Fruit fly (Drosophila melanogaster) whole organism, wandering third instar larva: ENCODE data around the gene RpS10b.

Experiments
- Abd-B ChIP-seq: fragments of >200 bp; optimal IDR thresholded peaks from 2 replicates; lab custom pipeline; 2017; ENCODE audit warnings: missing biosample characterization, missing genetic modification characterization
- CG32264 ChIP-seq: fragments of 200-800 bp; sonication (Bioruptor generic); optimal IDR thresholded peaks from 2 replicates; lab custom pipeline; 2016; ENCODE audit warnings: missing biosample characterization, missing genetic modification characterization
- CG9705 ChIP-seq: fragments of 200-800 bp; sonication (Bioruptor generic); optimal IDR thresholded peaks from 2 replicates; lab custom pipeline; 2018; ENCODE audit warnings: missing biosample characterization, mild to moderate bottlenecking, missing genetic modification characterization
- Dfd ChIP-seq: fragments of >200 bp; optimal IDR thresholded peaks from 2 replicates; lab custom pipeline; 2017; ENCODE audit warnings: missing biosample characterization, missing genetic modification characterization
- Dif ChIP-seq: fragments of 200-275, 200-300 bp; sonication (Bioruptor generic); optimal IDR thresholded peaks from 2 replicates; lab custom pipeline; 2018; ENCODE audit warnings: missing biosample characterization, missing genetic modification characterization; ENCODE audit not compliant: partially characterized antibody
- HLH106 ChIP-seq: fragments of 200-800 bp; optimal IDR thresholded peaks from 3 replicates; lab custom pipeline; 2019; ENCODE audit warnings: missing biosample characterization, mild to moderate bottlenecking, missing genetic modification characterization, moderate library complexity
- Hnf4 ChIP-seq: fragments of 200-800 bp; sonication (Bioruptor generic); optimal IDR thresholded peaks from 2 replicates; lab custom pipeline; 2016; ENCODE audit warnings: missing biosample characterization, mild to moderate bottlenecking, missing genetic modification characterization
- Hr78 ChIP-seq: fragments of >200 bp; optimal IDR thresholded peaks from 2 replicates; lab custom pipeline; 2017; ENCODE audit warnings: missing biosample characterization, missing genetic modification characterization
- Hr83 ChIP-seq: fragments of 200-300 bp; sonication (Bioruptor generic); optimal IDR thresholded peaks from 2 replicates; lab custom pipeline; 2016; ENCODE audit warnings: missing biosample characterization, mild to moderate bottlenecking, missing genetic modification characterization, moderate library complexity; ENCODE audit not compliant: poor library complexity, severe bottlenecking
- Mio ChIP-seq: sonication (Bioruptor generic); optimal IDR thresholded peaks from 2 replicates; lab custom pipeline; 2016; ENCODE audit warnings: missing biosample characterization, missing genetic modification characterization
- Myc ChIP-seq: fragments of >200 bp; optimal IDR thresholded peaks from 2 replicates; lab custom pipeline; 2017
- N ChIP-seq: fragments of >200 bp; optimal IDR thresholded peaks from 2 replicates; lab custom pipeline; 2018; ENCODE audit warnings: missing biosample characterization, missing external identifiers, missing genetic modification characterization
- OdsH ChIP-seq: fragments of 200-800 bp; sonication (Bioruptor generic); optimal IDR thresholded peaks from 2 replicates; lab custom pipeline; 2016; ENCODE audit warnings: missing biosample characterization, mild to moderate bottlenecking, missing genetic modification characterization
- Rel ChIP-seq, 2 experiments: fragments of 200-800 bp; sonication (Bioruptor generic) in 1 of 2; optimal IDR thresholded peaks; 2 replicates in 1 of 2; 3 replicates in 1 of 2; lab custom pipeline; 2016 to 2019; ENCODE audit warnings: mild to moderate bottlenecking in 2 of 2, missing biosample characterization in 2 of 2, missing genetic modification characterization in 2 of 2, moderate library complexity in 1 of 2
- Sp1 ChIP-seq: fragments of 200-800 bp; sonication (Bioruptor generic); optimal IDR thresholded peaks from 3 replicates; lab custom pipeline; 2019; ENCODE audit warnings: missing biosample characterization, mild to moderate bottlenecking, missing genetic modification characterization, moderate library complexity
- Vsx2 ChIP-seq: fragments of 200-300, 225-300 bp; sonication (Bioruptor generic); optimal IDR thresholded peaks from 2 replicates; lab custom pipeline; 2018; ENCODE audit warnings: missing biosample characterization, missing genetic modification characterization; ENCODE audit not compliant: partially characterized antibody
- br ChIP-seq: fragments of 200-800 bp; sonication (Bioruptor generic); optimal IDR thresholded peaks from 2 replicates; lab custom pipeline; 2016; ENCODE audit warnings: missing biosample characterization, missing genetic modification characterization
- brk ChIP-seq: fragments of 200-800 bp; sonication (Bioruptor generic); optimal IDR thresholded peaks from 2 replicates; lab custom pipeline; 2016; ENCODE audit warnings: missing biosample characterization, mild to moderate bottlenecking, missing genetic modification characterization
- dl ChIP-seq, 2 experiments: fragments of 175-275, 200-275 bp in 1 of 2; fragments of 200-275 bp in 1 of 2; sonication (Bioruptor generic); optimal IDR thresholded peaks; lab custom pipeline; 2018; ENCODE audit warnings: mild to moderate bottlenecking in 2 of 2, missing biosample characterization in 2 of 2, missing genetic modification characterization in 2 of 2, moderate library complexity in 2 of 2; ENCODE audit not compliant: partially characterized antibody in 2 of 2, insufficient read depth in 1 of 2
- dsf ChIP-seq: sonication (Bioruptor generic); optimal IDR thresholded peaks from 2 replicates; lab custom pipeline; 2016; ENCODE audit warnings: missing biosample characterization, missing genetic modification characterization, borderline replicate concordance
- ey ChIP-seq: fragments of 200-800 bp; sonication (Bioruptor generic); optimal IDR thresholded peaks from 2 replicates; lab custom pipeline; 2016; ENCODE audit warnings: missing biosample characterization, missing genetic modification characterization
- foxo ChIP-seq, 2 experiments: fragments of 200-800 bp; sonication (Bioruptor generic); optimal IDR thresholded peaks; 2 replicates in 1 of 2; 3 replicates in 1 of 2; lab custom pipeline; 2016 to 2017; ENCODE audit warnings: missing biosample characterization in 2 of 2, missing genetic modification characterization in 2 of 2
- fru ChIP-seq: fragments of 200-800 bp; sonication (Bioruptor generic); optimal IDR thresholded peaks from 3 replicates; lab custom pipeline; 2016; ENCODE audit warnings: missing biosample characterization, mild to moderate bottlenecking, missing genetic modification characterization
- h ChIP-seq: fragments of 200-800 bp; sonication (Bioruptor generic); optimal IDR thresholded peaks from 3 replicates; lab custom pipeline; 2016; ENCODE audit warnings: missing biosample characterization, mild to moderate bottlenecking, missing genetic modification characterization
- jim ChIP-seq: fragments of 175-275, 200-325 bp; sonication (Bioruptor generic); optimal IDR thresholded peaks from 2 replicates; lab custom pipeline; 2016; ENCODE audit warnings: missing biosample characterization, mild to moderate bottlenecking, missing genetic modification characterization
- lola ChIP-seq: fragments of >200 bp; optimal IDR thresholded peaks from 2 replicates; lab custom pipeline; 2017; ENCODE audit warnings: missing biosample characterization, missing genetic modification characterization
- psq ChIP-seq: fragments of 200-800 bp; sonication (Bioruptor generic); optimal IDR thresholded peaks from 3 replicates; lab custom pipeline; 2017; ENCODE audit warnings: missing biosample characterization, mild to moderate bottlenecking, missing genetic modification characterization, moderate library complexity
- rgr ChIP-seq: fragments of 200-800 bp; sonication (Bioruptor generic); optimal IDR thresholded peaks from 3 replicates; lab custom pipeline; 2016; ENCODE audit warnings: missing biosample characterization, mild to moderate bottlenecking, missing genetic modification characterization
- sv ChIP-seq: fragments of 200-800 bp; sonication (Bioruptor generic); optimal IDR thresholded peaks from 3 replicates; lab custom pipeline; 2016; ENCODE audit warnings: missing biosample characterization, missing genetic modification characterization
- tai ChIP-seq: sonication (Bioruptor generic); optimal IDR thresholded peaks from 2 replicates; lab custom pipeline; 2016; ENCODE audit warnings: missing biosample characterization, missing genetic modification characterization
- woc ChIP-seq: sonication (Bioruptor generic); optimal IDR thresholded peaks from 2 replicates; lab custom pipeline; 2016; ENCODE audit warnings: missing biosample characterization, mild to moderate bottlenecking, missing genetic modification characterization

Gene RpS10b

dm6 chrX:19579648-19580301 lies 18.1 kb upstream of the RpS10b start, which contains the start of gene Tao:
Gene Tao (minus strand): TSS chrX:19579800.
- TF ChIP-seq br (GFP tag; lab: Kevin White, UChicago) (no peak), dl (GFP tag; optimal IDR thresholded peaks at IDR 0.05; lab: Kevin White, UChicago; ENCODE audit: insufficient read depth in 1 of 2, partially characterized antibody in 2 of 2) (no peak), psq (GFP tag; lab: Kevin White, UChicago) (no peak), woc (GFP tag; lab: Kevin White, UChicago) (peak; percentile 11), Sp1 (GFP tag; lab: Kevin White, UChicago) (no peak), h (GFP tag; lab: Kevin White, UChicago) (peak; percentile 29), Myc (lab: Kevin White, UChicago) (no peak)

dm6 chrX:19581881-19582280 lies 15.9 kb upstream of the RpS10b start, which contains the start of gene CG14218:
Gene CG14218 (minus strand): TSS chrX:19581981.
- no peak for TF ChIP-seq foxo (GFP tag; optimal IDR thresholded peaks at IDR 0.05; lab: Kevin White, UChicago)
- TF ChIP-seq, all 38 proteins: peak for 0

DNA sequence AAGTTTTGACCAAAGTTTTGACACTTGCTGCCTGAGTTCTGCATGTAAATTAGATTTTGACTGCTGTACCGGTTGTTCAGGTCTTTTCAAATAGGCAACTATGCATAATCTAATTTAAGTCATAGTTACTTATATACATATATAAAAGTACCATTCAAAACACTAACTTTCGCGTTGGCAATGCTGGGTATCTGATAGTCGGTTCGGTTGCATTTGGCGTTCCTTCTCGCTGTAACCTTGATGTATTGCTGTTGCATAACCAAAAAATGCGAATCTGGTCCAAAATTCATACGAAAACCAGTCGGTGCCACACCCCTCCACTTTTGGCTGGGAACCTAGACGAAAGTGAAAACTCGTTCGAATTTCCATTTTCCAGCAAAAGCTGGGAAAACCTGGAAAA lies 15.1 kb upstream of the RpS10b start:
- TF ChIP-seq ey (GFP tag; lab: Kevin White, UChicago) (no peak), lola (GFP tag; lab: Kevin White, UChicago) (no peak), rgr (GFP tag; lab: Kevin White, UChicago) (no peak), Abd-B (GFP tag; lab: Kevin White, UChicago) (no peak), br (GFP tag; lab: Kevin White, UChicago) (no peak)

DNA sequence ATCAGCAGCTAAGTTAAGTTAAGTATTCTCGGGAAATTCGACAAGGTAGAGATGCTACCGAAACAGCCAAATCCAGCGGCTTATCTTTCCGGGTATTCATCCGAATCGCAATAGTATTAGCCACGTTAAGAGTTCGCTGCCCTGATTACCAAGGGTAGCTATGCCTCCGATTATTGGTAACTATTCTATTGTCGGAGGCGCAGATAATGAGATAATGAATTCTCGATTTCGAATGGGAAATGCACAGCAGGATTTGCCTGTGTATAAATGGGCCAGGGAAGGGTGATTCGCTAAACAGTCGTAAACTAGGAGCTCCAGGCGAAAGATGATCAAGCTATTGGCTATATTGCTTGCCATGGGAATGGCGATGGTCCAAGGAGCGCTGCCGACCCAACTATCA lies 14.5 kb upstream of the RpS10b start, which contains the start of gene CG14204:
Gene CG14204, plus strand, starts transcription at position 301 of the 400 bp plus-strand sequence.
- TF ChIP-seq woc (GFP tag; lab: Kevin White, UChicago) (no peak), Dfd (no peak), dsf (GFP tag; lab: Kevin White, UChicago) (no peak), jim (GFP tag; lab: Kevin White, UChicago) (no peak), Hnf4 (GFP tag; lab: Kevin White, UChicago) (no peak)

DNA sequence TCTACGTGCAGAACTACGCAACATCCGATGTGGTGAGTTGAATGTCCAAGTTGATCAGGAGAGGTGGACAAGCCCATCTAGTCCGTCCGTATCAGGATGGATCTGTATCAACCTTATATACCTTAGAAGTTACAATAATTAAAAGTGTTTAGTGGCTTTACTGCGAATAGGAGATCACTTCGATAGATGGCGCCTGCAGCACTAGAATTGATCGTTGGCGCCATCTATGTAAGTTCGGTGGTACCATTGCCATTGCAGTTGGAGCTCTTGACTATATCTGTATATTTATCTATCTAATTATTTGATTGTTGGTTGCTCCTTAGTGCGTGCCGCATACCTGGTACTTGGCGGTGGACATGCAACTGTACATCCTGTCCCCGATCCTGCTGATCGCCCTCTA lies 12.7 kb upstream of the RpS10b start:
- TF ChIP-seq psq (GFP tag; lab: Kevin White, UChicago) = no peak
- no peak for TF ChIP-seq N
- no peak for TF ChIP-seq sv
- TF ChIP-seq OdsH = no peak
- TF ChIP-seq Abd-B (GFP tag; lab: Kevin White, UChicago) = no peak
- no peak for TF ChIP-seq brk (GFP tag; lab: Kevin White, UChicago)
- no peak for TF ChIP-seq Hnf4 (GFP tag; lab: Kevin White, UChicago)
- no peak for TF ChIP-seq woc (GFP tag; lab: Kevin White, UChicago)
- no peak for TF ChIP-seq ey (GFP tag; lab: Kevin White, UChicago)
- no peak for TF ChIP-seq fru (GFP tag; lab: Kevin White, UChicago)
- TF ChIP-seq dsf (GFP tag; lab: Kevin White, UChicago) = no peak
- TF ChIP-seq h (GFP tag; lab: Kevin White, UChicago) = no peak
- no peak for TF ChIP-seq dl (GFP tag; optimal IDR thresholded peaks at IDR 0.05; lab: Kevin White, UChicago; ENCODE audit: insufficient read depth in 1 of 2, partially characterized antibody in 2 of 2)

DNA sequence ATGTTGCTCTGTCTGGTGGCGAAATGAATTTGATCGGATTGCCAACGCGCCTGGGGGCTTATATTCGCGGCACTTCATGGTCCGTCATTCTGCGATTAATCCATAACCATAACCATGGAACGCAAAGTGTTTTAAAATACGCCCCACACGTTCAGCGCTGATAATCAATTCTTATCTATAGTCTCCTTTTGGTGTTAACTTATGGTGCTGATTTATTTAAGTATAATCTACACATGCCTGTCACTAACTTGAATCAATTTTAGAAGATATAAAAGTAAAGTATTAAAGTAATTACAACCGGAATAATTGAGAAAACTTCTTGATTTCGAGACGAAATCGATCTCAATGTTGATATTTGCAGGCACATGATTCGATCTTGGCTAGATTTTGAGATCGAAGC lies 7.8 kb upstream of the RpS10b start, which contains the start of gene CG14219:
Gene CG14219, minus strand, starts transcription at position 101 of the 400 bp plus-strand sequence.
- TF ChIP-seq Abd-B (GFP tag; lab: Kevin White, UChicago) (no peak), CG32264 (GFP tag; lab: Kevin White, UChicago) (no peak), Hr78 (GFP tag; lab: Kevin White, UChicago) (no peak), ey (GFP tag; lab: Kevin White, UChicago) (no peak), HLH106 (no peak), Dfd (no peak), Vsx2 (GFP tag; lab: Kevin White, UChicago) (no peak), woc (GFP tag; lab: Kevin White, UChicago) (no peak)

DNA sequence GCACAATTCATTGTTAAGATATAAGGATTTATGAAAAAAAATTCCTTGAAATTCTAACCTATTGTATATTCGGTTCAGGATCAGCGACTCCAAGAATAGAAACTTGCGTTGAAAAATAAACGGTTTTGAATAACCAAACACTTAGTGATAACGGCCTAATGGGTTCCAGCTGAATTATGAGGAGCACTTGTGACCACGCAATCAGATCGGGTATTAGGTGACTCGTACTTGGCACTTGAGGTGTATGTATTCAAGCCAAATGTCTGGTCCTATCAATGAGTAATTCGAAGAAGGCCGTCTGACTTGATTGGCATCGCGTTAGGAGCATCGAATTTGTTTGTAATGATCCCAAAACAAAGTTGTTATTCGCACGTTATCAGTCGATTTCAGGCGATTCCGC lies 7.3 kb upstream of the RpS10b start:
- TF ChIP-seq Sp1 (GFP tag; lab: Kevin White, UChicago) (no peak), Dfd (no peak), CG9705 (GFP tag; lab: Kevin White, UChicago) (no peak), Rel (GFP tag; optimal IDR thresholded peaks at IDR 0.05; lab: Kevin White, UChicago) (no peak), Rel (tag; optimal IDR thresholded peaks at IDR 0.05; lab: Kevin White, UChicago) (no peak), N (no peak), Hr83 (GFP tag; lab: Kevin White, UChicago) (no peak), Hr78 (GFP tag; lab: Kevin White, UChicago) (no peak), OdsH (no peak), foxo (GFP tag; optimal IDR thresholded peaks at IDR 0.05; lab: Kevin White, UChicago) (no peak), Myc (lab: Kevin White, UChicago) (no peak), woc (GFP tag; lab: Kevin White, UChicago) (no peak), tai (GFP tag; lab: Kevin White, UChicago) (no peak), Mio (no peak), Dif (GFP tag; lab: Kevin White, UChicago) (no peak)
